Worm (Caenorhabditis elegans) whole organism, L2 larva: Measurements from ENCODE around the gene snf-9.

Experiments
- F13H6.1 ChIP-seq: sonication (generic microtip); optimal IDR thresholded peaks from 2 replicates; lab custom pipeline; 2016; ENCODE audit warnings: missing genetic modification characterization, missing compliant biosample characterization
- Y55F3AM.14 ChIP-seq: fragments of 200-800 bp; sonication (Bioruptor generic); optimal IDR thresholded peaks from 2 replicates; lab custom pipeline; 2018; ENCODE audit warnings: mild to moderate bottlenecking, missing genetic modification characterization, missing compliant biosample characterization
- ZK546.5 ChIP-seq: sonication (generic microtip); optimal IDR thresholded peaks from 2 replicates; lab custom pipeline; 2017; ENCODE audit warnings: missing biosample characterization, missing genetic modification characterization
- alr-1 ChIP-seq: fragments of 150-350 bp; optimal IDR thresholded peaks from 2 replicates; lab custom pipeline; 2014; ENCODE audit warnings: missing biosample characterization, missing genetic modification characterization
- aly-2 ChIP-seq: fragments of 150-350 bp; optimal IDR thresholded peaks from 2 replicates; lab custom pipeline; 2014; ENCODE audit warnings: missing biosample characterization, missing genetic modification characterization
- ceh-16 ChIP-seq: fragments of 150-350 bp; optimal IDR thresholded peaks from 2 replicates; lab custom pipeline; 2014; ENCODE audit warnings: missing biosample characterization, missing genetic modification characterization
- ceh-82 ChIP-seq: fragments of 150-350 bp; optimal IDR thresholded peaks from 2 replicates; lab custom pipeline; 2014; ENCODE audit warnings: missing biosample characterization, missing genetic modification characterization
- crh-2 ChIP-seq: sonication (generic microtip); optimal IDR thresholded peaks from 2 replicates; lab custom pipeline; 2017; ENCODE audit warnings: missing biosample characterization, missing genetic modification characterization
- dmd-4 ChIP-seq: sonication (generic microtip); optimal IDR thresholded peaks from 2 replicates; lab custom pipeline; 2017; ENCODE audit warnings: missing biosample characterization, missing genetic modification characterization
- egl-27 ChIP-seq: sonication (generic microtip); optimal IDR thresholded peaks from 3 replicates; lab custom pipeline; 2017; ENCODE audit warnings: missing biosample characterization, missing genetic modification reagents, missing genetic modification characterization
- elt-1 ChIP-seq: fragments of 150-350 bp; optimal IDR thresholded peaks from 2 replicates; lab custom pipeline; 2014; ENCODE audit warnings: missing biosample characterization, missing genetic modification characterization
- fos-1 ChIP-seq: fragments of 150-350 bp; optimal IDR thresholded peaks from 2 replicates; lab custom pipeline; 2014; ENCODE audit warnings: missing biosample characterization, missing genetic modification characterization
- gmeb-1 ChIP-seq: fragments of 150-350 bp; optimal IDR thresholded peaks from 2 replicates; lab custom pipeline; 2014; ENCODE audit warnings: missing biosample characterization, missing genetic modification characterization
- lin-11 ChIP-seq: fragments of 150-350 bp; sonication (generic microtip); optimal IDR thresholded peaks from 2 replicates; lab custom pipeline; 2014; ENCODE audit warnings: missing biosample characterization, missing genetic modification characterization, inconsistent platforms, mixed read lengths
- lin-13 ChIP-seq: fragments of 150-350 bp; optimal IDR thresholded peaks from 2 replicates; lab custom pipeline; 2014; ENCODE audit warnings: missing biosample characterization, missing genetic modification reagents, missing genetic modification characterization
- lin-39 ChIP-seq: fragments of 150-350 bp; optimal IDR thresholded peaks from 2 replicates; lab custom pipeline; 2014; ENCODE audit warnings: missing biosample characterization, missing genetic modification reagents, missing genetic modification characterization
- lsy-2 ChIP-seq, 2 experiments: fragments of 150-350 bp in 1 of 2; sonication (generic microtip) in 1 of 2; optimal IDR thresholded peaks; 2 replicates each; lab custom pipeline; 2014 to 2017; ENCODE audit warnings: missing biosample characterization in 2 of 2, missing genetic modification characterization in 2 of 2
- mab-5 ChIP-seq: fragments of 150-350 bp; optimal IDR thresholded peaks from 2 replicates; lab custom pipeline; 2014; ENCODE audit warnings: missing biosample characterization, missing genetic modification characterization
- nhr-11 ChIP-seq: fragments of 150-350 bp; optimal IDR thresholded peaks from 2 replicates; lab custom pipeline; 2014; ENCODE audit warnings: missing biosample characterization, missing genetic modification characterization
- nhr-12 ChIP-seq: fragments of 150-350 bp; optimal IDR thresholded peaks from 2 replicates; lab custom pipeline; 2014; ENCODE audit warnings: missing biosample characterization, missing genetic modification characterization
- nhr-129 ChIP-seq: fragments of 150-350 bp; optimal IDR thresholded peaks from 2 replicates; lab custom pipeline; 2014; ENCODE audit warnings: missing biosample characterization, missing genetic modification characterization
- nhr-21 ChIP-seq: fragments of 150-350 bp; optimal IDR thresholded peaks from 2 replicates; lab custom pipeline; 2014; ENCODE audit warnings: missing biosample characterization, missing genetic modification characterization
- nhr-23 ChIP-seq: fragments of 150-350 bp; optimal IDR thresholded peaks from 2 replicates; lab custom pipeline; 2014; ENCODE audit warnings: missing biosample characterization, missing genetic modification reagents, missing genetic modification characterization
- nhr-237 ChIP-seq: fragments of 150-350 bp; optimal IDR thresholded peaks from 2 replicates; lab custom pipeline; 2014; ENCODE audit warnings: missing biosample characterization, missing genetic modification characterization
- nhr-25 ChIP-seq: fragments of 150-350 bp; sonication (generic microtip); optimal IDR thresholded peaks from 3 replicates; lab custom pipeline; 2014; ENCODE audit warnings: missing biosample characterization, missing genetic modification characterization
- nhr-6 ChIP-seq: fragments of 150-350 bp; optimal IDR thresholded peaks from 2 replicates; lab custom pipeline; 2014; ENCODE audit warnings: missing biosample characterization, missing genetic modification characterization
- nhr-77 ChIP-seq: fragments of 150-350 bp; optimal IDR thresholded peaks from 2 replicates; lab custom pipeline; 2014; ENCODE audit warnings: missing biosample characterization, missing genetic modification characterization
- sem-4 ChIP-seq: fragments of 150-350 bp; optimal IDR thresholded peaks from 2 replicates; lab custom pipeline; 2014; ENCODE audit warnings: missing biosample characterization, missing genetic modification reagents, missing genetic modification characterization
- skn-1 ChIP-seq: sonication (generic microtip); optimal IDR thresholded peaks from 2 replicates; lab custom pipeline; 2017; ENCODE audit warnings: missing biosample characterization, missing genetic modification characterization
- sma-3 ChIP-seq: sonication (generic microtip); optimal IDR thresholded peaks from 2 replicates; lab custom pipeline; 2016; ENCODE audit warnings: missing genetic modification reagents, missing genetic modification characterization, missing compliant biosample characterization
- sma-9 ChIP-seq, 2 experiments: fragments of 150-350 bp in 1 of 2; sonication (generic microtip) in 1 of 2; optimal IDR thresholded peaks; 2 replicates each; lab custom pipeline; 2014 to 2016; ENCODE audit warnings: missing genetic modification characterization in 2 of 2, mild to moderate bottlenecking in 1 of 2, missing biosample characterization in 1 of 2, missing compliant biosample characterization in 1 of 2, missing genetic modification reagents in 1 of 2, moderate library complexity in 1 of 2
- snpc-4 ChIP-seq: fragments of 150-350 bp; optimal IDR thresholded peaks from 2 replicates; lab custom pipeline; 2014; ENCODE audit warnings: missing biosample characterization, missing genetic modification characterization
- zag-1 ChIP-seq: fragments of 150-350 bp; optimal IDR thresholded peaks from 2 replicates; lab custom pipeline; 2014; ENCODE audit warnings: missing biosample characterization, missing genetic modification characterization
- ztf-1 ChIP-seq: fragments of 200-800 bp; sonication (Bioruptor generic); conservative IDR thresholded peaks from 2 replicates; pipeline ENCODE4 v1.3.6; 2022; ENCODE audit warnings: missing genetic modification characterization, missing compliant biosample characterization
- ztf-4 ChIP-seq: fragments of 150-350 bp; optimal IDR thresholded peaks from 2 replicates; lab custom pipeline; 2014; ENCODE audit warnings: missing biosample characterization, missing genetic modification characterization

The snf-9 gene

ce11 chrIV:17311842-17312241 is at the start of gene snf-9:
Gene snf-9 (plus strand): TSS chrIV:17312142.
- TF ChIP-seq sem-4 (tag; lab: Kevin White, UChicago): no peak
- TF ChIP-seq ztf-4 (tag; lab: Kevin White, UChicago): no peak
- no peak for TF ChIP-seq lin-39
- TF ChIP-seq Y55F3AM.14: no peak
- TF ChIP-seq lin-13 (GFP tag; lab: Kevin White, UChicago): no peak

- TF ChIP-seq crh-2: no peak
- no peak for TF ChIP-seq Y55F3AM.14
- TF ChIP-seq nhr-21 (tag; lab: Kevin White, UChicago): no peak
- no peak for TF ChIP-seq ZK546.5 (tag; lab: Kevin White, UChicago)
- TF ChIP-seq egl-27 (tag; lab: Kevin White, UChicago): no peak
- no peak for TF ChIP-seq aly-2 (tag; lab: Kevin White, UChicago)
- no peak for TF ChIP-seq ztf-1 (GFP tag; lab: Robert Waterston, UW)
- TF ChIP-seq zag-1 (tag; lab: Kevin White, UChicago): no peak
- TF ChIP-seq fos-1 (tag; lab: Kevin White, UChicago): no peak
- TF ChIP-seq lin-11 (tag; lab: Kevin White, UChicago): no peak
- TF ChIP-seq nhr-12 (tag; lab: Kevin White, UChicago): no peak
- no peak for TF ChIP-seq snpc-4 (tag; lab: Kevin White, UChicago)
- no peak for TF ChIP-seq nhr-23
- no peak for TF ChIP-seq alr-1 (tag; lab: Kevin White, UChicago)
- no peak for TF ChIP-seq mab-5 (tag; lab: Kevin White, UChicago)
- no peak for TF ChIP-seq nhr-25 (tag; lab: Kevin White, UChicago)
- no peak for TF ChIP-seq ceh-16
- TF ChIP-seq ceh-82 (tag; lab: Kevin White, UChicago): no peak
- TF ChIP-seq nhr-77: no peak
- no peak for TF ChIP-seq lin-13 (GFP tag; lab: Kevin White, UChicago)
Observed at ce11 chrIV:17262385-17262784, 49.6 kb upstream of the snf-9 start, which contains the start of gene ZK550.6. Gene ZK550.6 (minus strand): TSS chrIV:17262485.

ce11 chrIV:17263714-17264113 is 48.2 kb upstream of the snf-9 start:
- peak; percentile 92 for TF ChIP-seq fos-1 (tag; lab: Kevin White, UChicago)
- TF ChIP-seq gmeb-1 (tag; lab: Kevin White, UChicago): peak; percentile 56
- no peak for TF ChIP-seq alr-1 (tag; lab: Kevin White, UChicago)
- peak; percentile 74 for TF ChIP-seq crh-2
- TF ChIP-seq nhr-129 (tag; lab: Kevin White, UChicago): peak; percentile 20
- TF ChIP-seq nhr-25 (tag; lab: Kevin White, UChicago): peak; percentile 27
- peak in 1 of 2 experiments; percentile 6 for TF ChIP-seq lsy-2 (tag; optimal IDR thresholded peaks at IDR 0.05; lab: Kevin White, UChicago)
- TF ChIP-seq nhr-77: no peak
- no peak for TF ChIP-seq nhr-23
- TF ChIP-seq nhr-21 (tag; lab: Kevin White, UChicago): peak; percentile 75
- TF ChIP-seq F13H6.1: peak; percentile 54
- TF ChIP-seq, all 48 proteins: peak for 8

ce11 chrIV:17264714-17265113 is 47.2 kb upstream of the snf-9 start, which contains the start of gene F26D10.13:
Gene F26D10.13 (minus strand): TSS chrIV:17264814.
- TF ChIP-seq sem-4 (tag; lab: Kevin White, UChicago) (no peak), nhr-11 (tag; lab: Kevin White, UChicago) (no peak), ZK546.5 (tag; lab: Kevin White, UChicago) (no peak), alr-1 (tag; lab: Kevin White, UChicago) (no peak), ceh-16 (no peak), nhr-21 (tag; lab: Kevin White, UChicago) (no peak), snpc-4 (tag; lab: Kevin White, UChicago) (no peak)

- TF ChIP-seq nhr-77 (no peak), sma-3 (GFP tag; lab: Kevin White, UChicago) (no peak), ceh-16 (no peak), nhr-237 (no peak), alr-1 (tag; lab: Kevin White, UChicago) (no peak), dmd-4 (tag; lab: Kevin White, UChicago) (no peak), skn-1 (no peak), elt-1 (tag; lab: Kevin White, UChicago) (no peak), nhr-12 (tag; lab: Kevin White, UChicago) (no peak), lin-11 (tag; lab: Kevin White, UChicago) (no peak), sma-9 (GFP tag; optimal IDR thresholded peaks at IDR 0.05; lab: Kevin White, UChicago) (no peak), sma-9 (tag; optimal IDR thresholded peaks at IDR 0.05; lab: Kevin White, UChicago) (no peak), nhr-6 (tag; lab: Kevin White, UChicago) (no peak)
Observed at ce11 chrIV:17265279-17265678, 46.7 kb upstream of the snf-9 start, which contains the start of gene str-187. Gene str-187 (plus strand): TSS chrIV:17265579.
